Fruit fly (Drosophila melanogaster): ENCODE data around the gene ouib.

- TF ChIP-seq Sin3A (optimal IDR thresholded peaks at IDR 0.05) (no peak), insv (optimal IDR thresholded peaks at IDR 0.05) (no peak), psq (optimal IDR thresholded peaks at IDR 0.05) (no peak), Myc (optimal IDR thresholded peaks at IDR 0.05) (no peak), h (optimal IDR thresholded peaks at IDR 0.05) (no peak)
Measured at dm6 chr3R:8680611-8681010, 44.7 kb upstream of the ouib start.

Data from Kc167 (cell line).